Worm (Caenorhabditis elegans): ENCODE measurements around the gene nhr-22.

DNA sequence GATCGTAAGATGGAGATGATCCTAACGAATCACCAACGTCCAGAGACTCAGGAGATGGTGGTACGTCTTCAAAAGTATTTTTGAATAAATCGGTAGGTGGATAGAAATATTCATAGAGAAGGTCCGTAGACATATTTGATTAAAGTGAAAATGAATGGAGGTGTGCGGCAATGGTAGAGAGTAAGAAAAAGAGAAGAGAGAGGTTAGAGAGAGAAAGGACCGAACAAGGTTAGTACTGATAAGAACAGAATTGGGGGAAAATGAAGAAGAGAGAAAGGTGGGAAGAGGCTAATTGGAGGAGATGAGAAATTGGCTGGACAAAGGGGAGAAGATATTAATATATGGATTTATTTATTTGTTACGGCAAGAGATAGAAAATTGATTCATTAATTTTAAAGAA lies at the start of gene nhr-22:
- TF ChIP-seq skn-1 (tag; optimal IDR thresholded peaks at IDR 0.05) (no peak), snu-23 (GFP tag; optimal IDR thresholded peaks at IDR 0.05) (no peak), mep-1 (tag; optimal IDR thresholded peaks at IDR 0.05) (no peak), nhr-20 (tag; optimal IDR thresholded peaks at IDR 0.05) (no peak)

All from whole organism, L1 larva.